Worm (Caenorhabditis elegans): ENCODE results near the gene C17B7.15.

The C17B7.15 gene

DNA sequence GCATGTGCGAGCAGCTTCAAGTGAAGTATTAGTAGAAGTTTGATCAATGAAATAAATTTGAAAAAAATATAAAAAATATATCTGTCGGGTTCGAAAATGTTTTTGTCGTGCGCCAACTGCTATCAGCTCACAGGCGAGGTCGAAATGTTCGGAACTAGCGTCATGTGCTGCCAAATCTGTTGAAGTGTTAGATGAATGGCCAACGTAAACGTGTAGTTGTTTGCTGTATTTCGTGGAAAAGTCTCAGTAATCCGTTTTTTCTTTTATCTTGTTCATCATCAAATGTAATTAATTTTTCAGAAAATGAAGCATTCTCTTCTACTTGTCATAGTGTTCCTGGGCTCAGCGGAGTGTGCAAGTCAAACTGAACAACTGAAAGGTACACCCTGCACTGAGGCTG lies at the start of gene C17B7.15:
C17B7.15 (plus strand) TSS at position 301 of the 400 bp plus-strand sequence.
- no peak for TF ChIP-seq attf-5 (GFP tag; optimal IDR thresholded peaks at IDR 0.05)
- TF ChIP-seq akir-1 (GFP tag; optimal IDR thresholded peaks at IDR 0.05), result no peak
- TF ChIP-seq dox-1 (GFP tag; IDR thresholded peaks at IDR 0.05), result no peak
- no peak for TF ChIP-seq pbrm-1 (GFP tag; IDR thresholded peaks at IDR 0.05)
- TF ChIP-seq nhr-80 (tag; optimal IDR thresholded peaks at IDR 0.05), result no peak
- no peak for TF ChIP-seq let-526 (GFP tag; IDR thresholded peaks at IDR 0.05)
- no peak for TF ChIP-seq mel-28 (tag; optimal IDR thresholded peaks at IDR 0.05; ENCODE audit: borderline replicate concordance)
- no peak for TF ChIP-seq mes-4 (tag; optimal IDR thresholded peaks at IDR 0.05)
- no peak for TF ChIP-seq tbp1 (GFP tag; optimal IDR thresholded peaks at IDR 0.05)
- TF ChIP-seq egl-18 (GFP tag; IDR thresholded peaks at IDR 0.05), result no peak
- no peak for TF ChIP-seq lag-1 (GFP tag; IDR thresholded peaks at IDR 0.05)
- TF ChIP-seq lin-35 (GFP tag; optimal IDR thresholded peaks at IDR 0.05), result no peak

- TF ChIP-seq K12H6.12 (tag; optimal IDR thresholded peaks at IDR 0.05) (no peak), T07F8.4 (tag; optimal IDR thresholded peaks at IDR 0.05) (no peak), B0261.1 (tag; optimal IDR thresholded peaks at IDR 0.05) (no peak), attf-5 (GFP tag; optimal IDR thresholded peaks at IDR 0.05) (no peak), F49E8.2 (tag; optimal IDR thresholded peaks at IDR 0.05; ENCODE audit: insufficient read depth) (no peak), K11D2.4 (GFP tag; IDR thresholded peaks at IDR 0.05) (no peak), lin-40 (tag; optimal IDR thresholded peaks at IDR 0.05) (no peak), ztf-3 (GFP tag; optimal IDR thresholded peaks at IDR 0.05) (no peak), Y67H2A.10 (GFP tag; conservative IDR thresholded peaks at IDR 0.05) (no peak), rpc-1 (optimal IDR thresholded peaks at IDR 0.05) (no peak), rpc-1 (tag; optimal IDR thresholded peaks at IDR 0.05) (no peak), hmg-1.2 (GFP tag; IDR thresholded peaks at IDR 0.05) (no peak), hrde-1 (tag; optimal IDR thresholded peaks at IDR 0.05; ENCODE audit: borderline replicate concordance) (no peak), pha-4 (tag; optimal IDR thresholded peaks at IDR 0.05) (no peak), nhr-27 (tag; optimal IDR thresholded peaks at IDR 0.05) (no peak), mcd-1 (GFP tag; IDR thresholded peaks at IDR 0.05) (no peak), Y79H2A.3 (GFP tag; conservative IDR thresholded peaks at IDR 0.05) (no peak)
These were observed 48.1 kb upstream of the C17B7.15 start, which contains the start of gene srbc-1 for ce11 chrV:3301898-3302297. Gene srbc-1, minus strand, starts transcription at chrV:3301998.

DNA sequence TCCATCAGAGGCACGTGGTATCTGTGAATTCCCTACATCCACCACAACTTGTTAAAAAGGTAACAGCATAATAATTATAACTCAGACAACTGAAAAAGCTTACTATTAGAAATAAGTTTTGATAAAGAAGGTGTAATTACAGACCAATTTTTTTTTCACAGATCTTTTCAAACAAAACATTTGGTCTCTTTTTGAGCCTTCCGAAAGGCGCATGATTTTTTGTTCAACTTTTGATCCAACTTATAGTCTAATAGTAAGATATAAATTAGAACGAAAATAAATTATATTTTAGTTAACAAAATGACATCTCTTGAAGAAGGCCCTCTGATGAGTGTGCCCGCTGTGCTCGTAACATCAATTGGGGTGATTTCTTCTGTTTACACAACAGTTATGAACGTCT lies 41.8 kb upstream of the C17B7.15 start, which contains the start of gene srbc-3:
srbc-3 (plus strand) TSS at position 301 of the 400 bp plus-strand sequence.
- TF ChIP-seq Y53F4B.3 (GFP tag; IDR thresholded peaks at IDR 0.05) (no peak), lin-26 (GFP tag; IDR thresholded peaks at IDR 0.05) (no peak), lsy-27 (tag; optimal IDR thresholded peaks at IDR 0.05; ENCODE audit: borderline replicate concordance, insufficient read depth) (no peak), cebp-2 (GFP tag; IDR thresholded peaks at IDR 0.05) (no peak), K11D2.4 (GFP tag; IDR thresholded peaks at IDR 0.05) (no peak), F49E8.2 (tag; optimal IDR thresholded peaks at IDR 0.05; ENCODE audit: insufficient read depth) (no peak), T07F8.4 (tag; optimal IDR thresholded peaks at IDR 0.05) (no peak), sptf-2 (GFP tag; optimal IDR thresholded peaks at IDR 0.05) (no peak), ztf-18 (tag; optimal IDR thresholded peaks at IDR 0.05) (no peak), ceh-40 (GFP tag; IDR thresholded peaks at IDR 0.05) (no peak), nhr-80 (tag; optimal IDR thresholded peaks at IDR 0.05) (no peak), egl-44 (GFP tag; IDR thresholded peaks at IDR 0.05) (no peak), madf-10 (tag; optimal IDR thresholded peaks at IDR 0.05) (no peak), xnd-1 (tag; optimal IDR thresholded peaks at IDR 0.05) (no peak), attf-6 (GFP tag; IDR thresholded peaks at IDR 0.05) (no peak), nfyb-1 (GFP tag; IDR thresholded peaks at IDR 0.05) (no peak), egrh-3 (GFP tag; IDR thresholded peaks at IDR 0.05) (no peak), attf-5 (GFP tag; optimal IDR thresholded peaks at IDR 0.05) (no peak), snpc-1.1 (tag; optimal IDR thresholded peaks at IDR 0.05; ENCODE audit: insufficient read depth) (no peak), nhr-90 (tag; optimal IDR thresholded peaks at IDR 0.05) (no peak)
